Worm (Caenorhabditis elegans) whole organism, young adult: ENCODE data around the gene fbxc-26.

Source experiments
- B0336.3 ChIP-seq: fragments of 200-800 bp; sonication (Bioruptor generic); IDR thresholded peaks from 2 replicates; pipeline ENCODE4 v1.3.6; 2022; ENCODE audit warnings: missing genetic modification characterization, missing compliant biosample characterization
- C17E4.6 ChIP-seq: fragments of 200-800 bp; sonication (Bioruptor generic); IDR thresholded peaks from 2 replicates; pipeline ENCODE4 v1.3.6; 2022; ENCODE audit warnings: missing genetic modification reagents, missing genetic modification characterization, missing compliant biosample characterization
- K11D2.4 ChIP-seq: fragments of 200-800 bp; sonication (Bioruptor generic); IDR thresholded peaks from 2 replicates; pipeline ENCODE4 v1.3.6; 2022; ENCODE audit warnings: missing genetic modification reagents, missing genetic modification characterization, missing compliant biosample characterization
- lir-1 ChIP-seq: fragments of 200-800 bp; sonication (Bioruptor generic); conservative IDR thresholded peaks from 2 replicates; pipeline ENCODE4 v1.3.6; 2022; ENCODE audit warnings: missing genetic modification reagents, missing genetic modification characterization, missing compliant biosample characterization
- repo-1 ChIP-seq: sonication (generic microtip); optimal IDR thresholded peaks from 2 replicates; lab custom pipeline; 2017; ENCODE audit warnings: mild to moderate bottlenecking, missing genetic modification characterization, missing compliant biosample characterization
- sea-2 ChIP-seq: fragments of 200-800 bp; sonication (Bioruptor generic); IDR thresholded peaks from 2 replicates; pipeline ENCODE4 v1.3.6; 2022; ENCODE audit warnings: missing genetic modification characterization, missing compliant biosample characterization
- snpc-1.3 ChIP-seq: sonication (generic microtip); optimal IDR thresholded peaks from 2 replicates; lab custom pipeline; 2017; ENCODE audit warnings: missing genetic modification characterization, mild to moderate bottlenecking, missing compliant biosample characterization, antibody characterized with exemption, moderate library complexity, missing genotype, missing genetic modification reagents; ENCODE audit not compliant: insufficient read depth
- snpc-3.4 ChIP-seq: sonication (generic microtip); optimal IDR thresholded peaks from 2 replicates; lab custom pipeline; 2017; ENCODE audit warnings: missing genetic modification characterization, mild to moderate bottlenecking, missing compliant biosample characterization, antibody characterized with exemption, moderate library complexity, missing genotype, missing genetic modification reagents
- snpc-4 ChIP-seq, 5 experiments: fragments of 150-350 bp in 1 of 5; sonication (generic microtip) in 4 of 5; optimal IDR thresholded peaks; 2 replicates each; lab custom pipeline; 2014 to 2018; ENCODE audit warnings: missing genetic modification characterization in 5 of 5, missing biosample characterization in 3 of 5, antibody characterized with exemption in 2 of 5, mild to moderate bottlenecking in 2 of 5, missing compliant biosample characterization in 2 of 5, missing genotype in 2 of 5, moderate library complexity in 2 of 5, missing genetic modification reagents in 1 of 5
- somi-1 ChIP-seq: fragments of 200-800 bp; sonication (Bioruptor generic); optimal IDR thresholded peaks from 2 replicates; lab custom pipeline; 2018; ENCODE audit warnings: mild to moderate bottlenecking, missing genetic modification characterization, missing compliant biosample characterization
- unc-62 ChIP-seq: fragments of 150-350 bp; optimal IDR thresholded peaks from 2 replicates; lab custom pipeline; 2014; ENCODE audit warnings: missing biosample characterization, missing genetic modification reagents, missing genetic modification characterization
- ztf-26 ChIP-seq: sonication (generic microtip); optimal IDR thresholded peaks from 2 replicates; lab custom pipeline; 2017; ENCODE audit warnings: missing genetic modification characterization, missing compliant biosample characterization
- ztf-3 ChIP-seq: fragments of 200-800 bp; sonication (Bioruptor generic); optimal IDR thresholded peaks from 2 replicates; lab custom pipeline; 2018; ENCODE audit warnings: mild to moderate bottlenecking, missing genetic modification characterization, missing compliant biosample characterization

DNA sequence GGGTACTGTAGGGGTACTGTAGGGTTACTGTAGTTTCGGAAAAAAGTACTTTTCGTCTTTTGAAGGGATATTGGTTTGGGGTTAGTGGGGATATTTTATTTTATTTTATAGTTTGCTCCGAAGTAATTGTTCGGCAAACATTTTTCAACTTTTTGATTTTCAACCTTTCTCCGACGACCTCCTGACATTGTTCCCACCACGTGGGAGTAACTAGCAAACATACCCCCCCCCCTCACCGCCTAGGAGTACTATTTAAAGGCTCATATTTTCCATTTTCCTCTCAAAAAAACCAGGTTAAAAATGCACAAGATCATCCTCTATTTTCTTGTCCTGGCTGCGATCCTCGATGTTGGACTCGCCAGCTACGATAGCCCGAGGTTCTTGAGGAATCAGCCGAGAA, 28.4 kb downstream of the fbxc-26 start, which contains the start of gene srlf-29:
- TF ChIP-seq C17E4.6: no peak
- TF ChIP-seq ztf-26 (tag; lab: Kevin White, UChicago): no peak
- TF ChIP-seq snpc-4 (GFP tag; optimal IDR thresholded peaks at IDR 0.05; lab: Kevin White, UChicago): no peak
- no peak for TF ChIP-seq snpc-4 (tag; optimal IDR thresholded peaks at IDR 0.05; lab: Kevin White, UChicago)
- TF ChIP-seq repo-1 (tag; lab: Kevin White, UChicago): no peak
- TF ChIP-seq sea-2 (GFP tag; lab: Robert Waterston, UW): no peak
- no peak for TF ChIP-seq snpc-3.4 (tag; lab: Kevin White, UChicago)
- TF ChIP-seq lir-1: no peak
- TF ChIP-seq snpc-1.3 (tag; lab: Kevin White, UChicago): no peak
- no peak for TF ChIP-seq K11D2.4 (GFP tag; lab: Robert Waterston, UW)
- no peak for TF ChIP-seq somi-1 (GFP tag; lab: Kevin White, UChicago)
- no peak for TF ChIP-seq unc-62 (GFP tag; lab: Kevin White, UChicago)
- TF ChIP-seq ztf-3 (GFP tag; lab: Kevin White, UChicago): no peak
- no peak for TF ChIP-seq B0336.3 (GFP tag; lab: Robert Waterston, UW)
